Fruit fly (Drosophila melanogaster): ENCODE data around the gene Cpr65Ea.

DNA sequence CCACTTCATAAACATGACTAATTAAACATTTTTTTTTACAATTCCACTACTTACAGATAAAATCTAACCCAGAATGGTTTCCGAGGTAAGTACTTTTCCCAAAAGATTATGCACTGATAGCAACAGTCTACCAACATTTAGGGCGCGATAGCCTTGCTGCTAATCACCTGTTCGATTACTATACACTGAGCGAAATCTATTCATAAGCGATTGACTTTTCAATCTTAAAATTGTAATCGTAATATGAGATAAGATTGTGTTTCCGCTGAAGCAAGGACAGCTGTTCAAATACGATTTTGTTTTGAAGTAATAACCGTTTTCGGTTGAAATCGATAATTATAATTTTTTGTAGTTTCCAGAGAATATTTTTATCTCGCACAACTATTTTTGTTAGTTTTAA is 46.2 kb upstream of the Cpr65Ea start:
- no peak for TF ChIP-seq Gug (GFP tag; IDR thresholded peaks at IDR 0.05)
- no peak for TF ChIP-seq CG8119 (GFP tag; IDR thresholded peaks at IDR 0.05)
- TF ChIP-seq Eip75B (GFP tag; optimal IDR thresholded peaks at IDR 0.05): no peak
- TF ChIP-seq Eip93F (GFP tag; optimal IDR thresholded peaks at IDR 0.05): no peak
- no peak for TF ChIP-seq topi (GFP tag; optimal IDR thresholded peaks at IDR 0.05)
- no peak for TF ChIP-seq salr (GFP tag; optimal IDR thresholded peaks at IDR 0.05)
- TF ChIP-seq fkh (GFP tag; optimal IDR thresholded peaks at IDR 0.05): no peak
- TF ChIP-seq Lpt (GFP tag; optimal IDR thresholded peaks at IDR 0.05): no peak

Data from whole organism, prepupa.